Worm (Caenorhabditis elegans) whole organism, late embryonic: ENCODE results near the gene F07F6.7.

ENCODE experiments used
- C08G9.2 ChIP-seq: sonication (generic microtip); optimal IDR thresholded peaks from 2 replicates; lab custom pipeline; 2016; ENCODE audit warnings: mild to moderate bottlenecking, missing genetic modification characterization, moderate library complexity, missing compliant biosample characterization
- C38D4.7 ChIP-seq: fragments of 200-800 bp; sonication (Bioruptor generic); optimal IDR thresholded peaks from 2 replicates; lab custom pipeline; 2018; ENCODE audit warnings: mild to moderate bottlenecking, missing genetic modification characterization, moderate library complexity, missing compliant biosample characterization
- F13H6.1 ChIP-seq: sonication (generic microtip); optimal IDR thresholded peaks from 2 replicates; lab custom pipeline; 2016; ENCODE audit warnings: missing genetic modification characterization, missing compliant biosample characterization
- K09A11.1 ChIP-seq: sonication (generic microtip); optimal IDR thresholded peaks from 2 replicates; lab custom pipeline; 2017; ENCODE audit warnings: antibody characterized with exemption, mild to moderate bottlenecking, missing genetic modification characterization, missing compliant biosample characterization; ENCODE audit not compliant: insufficient read depth
- T23F11.4 ChIP-seq: fragments of 200-800 bp; sonication (Bioruptor generic); optimal IDR thresholded peaks from 2 replicates; lab custom pipeline; 2018; ENCODE audit warnings: mild to moderate bottlenecking, missing genetic modification characterization, missing compliant biosample characterization
- ama-1 ChIP-seq: fragments of 150-350 bp; optimal IDR thresholded peaks from 2 replicates; lab custom pipeline; 2014
- ceh-14 ChIP-seq: sonication (generic microtip); optimal IDR thresholded peaks from 2 replicates; lab custom pipeline; 2016; ENCODE audit warnings: missing genotype, missing genetic modification characterization, missing compliant biosample characterization
- ceh-18 ChIP-seq: sonication (generic microtip); optimal IDR thresholded peaks from 2 replicates; lab custom pipeline; 2016; ENCODE audit warnings: missing genetic modification characterization, missing compliant biosample characterization
- ceh-2 ChIP-seq: sonication (generic microtip); optimal IDR thresholded peaks from 2 replicates; lab custom pipeline; 2016; ENCODE audit warnings: missing genotype, missing genetic modification characterization, missing compliant biosample characterization
- ceh-22 ChIP-seq: sonication (generic microtip); optimal IDR thresholded peaks from 2 replicates; lab custom pipeline; 2017; ENCODE audit warnings: missing biosample characterization, missing genetic modification characterization
- ceh-30 ChIP-seq: fragments of 150-350 bp; optimal IDR thresholded peaks from 2 replicates; lab custom pipeline; 2014; ENCODE audit warnings: missing biosample characterization, missing genetic modification characterization
- ceh-31 ChIP-seq: sonication (generic microtip); optimal IDR thresholded peaks from 2 replicates; lab custom pipeline; 2016; ENCODE audit warnings: missing genetic modification characterization, missing compliant biosample characterization
- ceh-34 ChIP-seq: sonication (generic microtip); optimal IDR thresholded peaks from 2 replicates; lab custom pipeline; 2016; ENCODE audit warnings: mild to moderate bottlenecking, missing genetic modification characterization, missing compliant biosample characterization
- ceh-45 ChIP-seq: fragments of 200-800 bp; sonication (Bioruptor generic); IDR thresholded peaks from 2 replicates; pipeline ENCODE4 v1.3.6; 2022; ENCODE audit warnings: missing genetic modification reagents, missing genetic modification characterization, missing compliant biosample characterization
- ceh-48 ChIP-seq: sonication (generic microtip); optimal IDR thresholded peaks from 2 replicates; lab custom pipeline; 2016; ENCODE audit warnings: missing genetic modification characterization, inconsistent platforms, missing compliant biosample characterization
- ceh-6 ChIP-seq: fragments of 200-800 bp; sonication (Bioruptor generic); optimal IDR thresholded peaks from 2 replicates; lab custom pipeline; 2018; ENCODE audit warnings: mild to moderate bottlenecking, missing genetic modification characterization, missing compliant biosample characterization
- ceh-9 ChIP-seq: sonication (generic microtip); optimal IDR thresholded peaks from 2 replicates; lab custom pipeline; 2016; ENCODE audit warnings: mild to moderate bottlenecking, missing genetic modification characterization, inconsistent platforms, missing compliant biosample characterization
- dmd-4 ChIP-seq: sonication (generic microtip); optimal IDR thresholded peaks from 2 replicates; lab custom pipeline; 2016; ENCODE audit warnings: borderline replicate concordance, missing genetic modification characterization, missing compliant biosample characterization
- fkh-10 ChIP-seq: fragments of 150-350 bp; optimal IDR thresholded peaks from 2 replicates; lab custom pipeline; 2014; ENCODE audit warnings: missing biosample characterization, missing genetic modification reagents, missing genetic modification characterization
- hlh-13 ChIP-seq: fragments of 200-800 bp; sonication (Bioruptor generic); optimal IDR thresholded peaks from 2 replicates; lab custom pipeline; 2018; ENCODE audit warnings: mild to moderate bottlenecking, missing genetic modification characterization, missing compliant biosample characterization
- hlh-15 ChIP-seq: sonication (generic microtip); optimal IDR thresholded peaks from 2 replicates; lab custom pipeline; 2016; ENCODE audit warnings: missing genetic modification characterization, missing compliant biosample characterization
- hlh-30 ChIP-seq: sonication (generic microtip); optimal IDR thresholded peaks from 2 replicates; lab custom pipeline; 2017; ENCODE audit warnings: antibody characterized with exemption, missing genetic modification characterization, missing compliant biosample characterization; ENCODE audit not compliant: insufficient read depth
- lim-6 ChIP-seq: sonication (generic microtip); optimal IDR thresholded peaks from 2 replicates; lab custom pipeline; 2016; ENCODE audit warnings: missing genetic modification characterization, missing compliant biosample characterization
- lin-11 ChIP-seq: fragments of 200-800 bp; sonication (Bioruptor generic); optimal IDR thresholded peaks from 2 replicates; lab custom pipeline; 2018; ENCODE audit warnings: mild to moderate bottlenecking, missing genetic modification characterization, missing compliant biosample characterization
- mec-3 ChIP-seq: sonication (generic microtip); optimal IDR thresholded peaks from 2 replicates; lab custom pipeline; 2016; ENCODE audit warnings: borderline replicate concordance, missing genetic modification characterization, missing compliant biosample characterization
- nfya-1 ChIP-seq: sonication (generic microtip); optimal IDR thresholded peaks from 2 replicates; lab custom pipeline; 2017; ENCODE audit warnings: missing genetic modification characterization, mild to moderate bottlenecking, missing compliant biosample characterization, antibody characterized with exemption, moderate library complexity
- nhr-11 ChIP-seq: fragments of 150-350 bp; optimal IDR thresholded peaks from 2 replicates; lab custom pipeline; 2014; ENCODE audit warnings: missing biosample characterization, missing genetic modification characterization
- odd-2 ChIP-seq: sonication (generic microtip); optimal IDR thresholded peaks from 2 replicates; lab custom pipeline; 2017; ENCODE audit warnings: antibody characterized with exemption, mild to moderate bottlenecking, missing genetic modification characterization, missing compliant biosample characterization
- pat-9 ChIP-seq: fragments of 200-800 bp; sonication (Bioruptor generic); optimal IDR thresholded peaks from 2 replicates; lab custom pipeline; 2018; ENCODE audit warnings: mild to moderate bottlenecking, missing genetic modification characterization, moderate library complexity, missing compliant biosample characterization
- pha-2 ChIP-seq: sonication (generic microtip); optimal IDR thresholded peaks from 2 replicates; lab custom pipeline; 2017; ENCODE audit warnings: mild to moderate bottlenecking, missing genetic modification characterization, missing compliant biosample characterization
- pqm-1 ChIP-seq: sonication (generic microtip); optimal IDR thresholded peaks from 2 replicates; lab custom pipeline; 2016; ENCODE audit warnings: missing genetic modification characterization, missing compliant biosample characterization
- pros-1 ChIP-seq: fragments of 150-350 bp; optimal IDR thresholded peaks from 2 replicates; lab custom pipeline; 2014; ENCODE audit warnings: missing biosample characterization, missing genetic modification reagents, missing genetic modification characterization
- ref-2 ChIP-seq: sonication (generic microtip); optimal IDR thresholded peaks from 2 replicates; lab custom pipeline; 2016; ENCODE audit warnings: missing genetic modification characterization, missing compliant biosample characterization
- sox-2 ChIP-seq: fragments of 200-800 bp; sonication (Bioruptor generic); IDR thresholded peaks from 2 replicates; pipeline ENCODE4 v1.3.6; 2022; ENCODE audit warnings: missing genetic modification reagents, missing genetic modification characterization, missing compliant biosample characterization
- syd-9 ChIP-seq: sonication (generic microtip); optimal IDR thresholded peaks from 2 replicates; lab custom pipeline; 2016; ENCODE audit warnings: mild to moderate bottlenecking, missing genetic modification characterization, moderate library complexity, missing compliant biosample characterization
- ttx-3 ChIP-seq: sonication (generic microtip); optimal IDR thresholded peaks from 2 replicates; lab custom pipeline; 2016; ENCODE audit warnings: missing genetic modification reagents, missing genetic modification characterization, missing compliant biosample characterization
- zip-5 ChIP-seq: sonication (generic microtip); optimal IDR thresholded peaks from 2 replicates; lab custom pipeline; 2016; ENCODE audit warnings: missing genetic modification characterization, missing compliant biosample characterization

Gene F07F6.7

ce11 chrII:5458683-5459410, 35.2 kb upstream of the F07F6.7 start:
- no peak for TF ChIP-seq ceh-14
- no peak for TF ChIP-seq ceh-30 (tag; lab: Kevin White, UChicago)
- no peak for TF ChIP-seq fkh-10 (GFP tag; lab: Kevin White, UChicago)
- no peak for TF ChIP-seq pha-2 (tag; lab: Kevin White, UChicago)
- no peak for TF ChIP-seq ama-1
- TF ChIP-seq C08G9.2 (tag; lab: Kevin White, UChicago) = no peak
- TF ChIP-seq ceh-48 (tag; lab: Kevin White, UChicago) = no peak
- no peak for TF ChIP-seq nhr-11 (tag; lab: Kevin White, UChicago)
- no peak for TF ChIP-seq ceh-31 (tag; lab: Kevin White, UChicago)
- TF ChIP-seq hlh-13 = no peak
- TF ChIP-seq ref-2 = no peak
- no peak for TF ChIP-seq dmd-4 (tag; lab: Kevin White, UChicago)
- no peak for TF ChIP-seq ceh-45 (GFP tag; lab: Robert Waterston, UW)
- no peak for TF ChIP-seq pqm-1 (tag; lab: Kevin White, UChicago)
- TF ChIP-seq ceh-9 (tag; lab: Kevin White, UChicago) = no peak
- no peak for TF ChIP-seq lin-11
- TF ChIP-seq F13H6.1 (tag; lab: Kevin White, UChicago) = no peak

DNA sequence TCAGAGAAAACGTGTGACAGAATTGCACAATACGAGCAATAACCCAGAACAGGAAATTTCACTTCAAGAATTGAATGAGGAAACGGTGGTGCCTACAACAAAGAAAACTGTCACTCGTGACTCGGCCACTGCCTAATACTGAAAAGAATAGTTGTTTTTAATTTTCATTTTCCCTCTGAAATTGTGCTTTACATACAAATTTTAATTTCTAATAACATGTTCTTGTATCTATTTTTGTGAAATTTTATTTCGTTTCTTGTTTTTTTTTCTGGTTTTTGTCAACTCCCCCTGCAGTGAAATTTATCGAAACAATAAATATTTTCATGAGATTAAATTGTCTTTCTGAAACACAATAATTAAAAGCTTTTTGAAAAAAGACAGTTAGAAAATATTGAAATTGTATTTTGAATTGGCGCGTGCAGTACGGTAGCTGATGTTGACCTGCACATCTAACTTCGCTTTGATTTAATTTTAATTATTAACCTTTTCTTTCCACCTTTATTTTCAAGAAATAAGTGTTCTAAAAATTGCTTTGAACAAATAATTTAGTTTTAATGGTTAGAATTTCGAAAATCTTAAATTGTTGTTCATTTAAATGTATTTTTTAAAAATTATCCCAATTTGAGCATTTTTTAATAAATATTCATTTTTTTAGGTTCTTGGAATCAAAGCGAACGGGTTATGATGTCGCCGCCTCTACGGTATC, 32.1 kb upstream of the F07F6.7 start, which contains the start of gene daz-1:
Gene daz-1 (plus strand): TSS at position 656 of the 706 bp plus-strand sequence.
- TF ChIP-seq pat-9 (tag; lab: Kevin White, UChicago) (no peak), hlh-30 (no peak), lim-6 (tag; lab: Kevin White, UChicago) (no peak), dmd-4 (tag; lab: Kevin White, UChicago) (no peak), mec-3 (no peak), ceh-9 (tag; lab: Kevin White, UChicago) (no peak), ceh-6 (no peak), T23F11.4 (no peak), K09A11.1 (no peak), hlh-15 (tag; lab: Kevin White, UChicago) (no peak), nfya-1 (no peak), C38D4.7 (no peak), zip-5 (tag; lab: Kevin White, UChicago) (no peak), sox-2 (GFP tag; lab: Robert Waterston, UW) (no peak), syd-9 (no peak), fkh-10 (GFP tag; lab: Kevin White, UChicago) (no peak), pros-1 (no peak), nhr-11 (tag; lab: Kevin White, UChicago) (no peak), ceh-2 (no peak), C08G9.2 (tag; lab: Kevin White, UChicago) (no peak)

- TF ChIP-seq ceh-18 (no peak), ttx-3 (tag; lab: Kevin White, UChicago) (no peak), odd-2 (tag; lab: Kevin White, UChicago) (no peak), nfya-1 (no peak), K09A11.1 (no peak), ama-1 (no peak), ceh-34 (no peak), ceh-22 (tag; lab: Kevin White, UChicago) (no peak)
These were observed 29.9 kb upstream of the F07F6.7 start, which contains the start of gene dhs-5 for ce11 chrII:5453547-5453946. TSS of gene dhs-5 (plus strand) at chrII:5453847.
